Fruit fly (Drosophila melanogaster): ENCODE results near the gene tank.

Gene tank

dm6 chr2L:4801705-4802216 is 36.0 kb downstream of the tank start, which contains the start of gene slf:
Gene slf, minus strand, starts transcription at chr2L:4801923.
- TF ChIP-seq Ets98B (GFP tag; IDR thresholded peaks at IDR 0.05) (0 out of 2 replicates have a peak, but pooled peaks have one; percentile 23), CG9948 (tag; optimal IDR thresholded peaks at IDR 0.05) (no peak), CG32121 (GFP tag; IDR thresholded peaks at IDR 0.05) (no peak), CG12605 (GFP tag; IDR thresholded peaks at IDR 0.05) (no peak)

dm6 chr2L:4800033-4800432 is 37.8 kb downstream of the tank start:
- TF ChIP-seq Pif1A (GFP tag; optimal IDR thresholded peaks at IDR 0.05) (no peak), CG32121 (GFP tag; IDR thresholded peaks at IDR 0.05) (no peak), CG34367 (tag; optimal IDR thresholded peaks at IDR 0.05) (no peak), CG8159 (tag; optimal IDR thresholded peaks at IDR 0.05) (no peak), EcR (GFP tag; optimal IDR thresholded peaks at IDR 0.05) (peak; percentile 95)

DNA sequence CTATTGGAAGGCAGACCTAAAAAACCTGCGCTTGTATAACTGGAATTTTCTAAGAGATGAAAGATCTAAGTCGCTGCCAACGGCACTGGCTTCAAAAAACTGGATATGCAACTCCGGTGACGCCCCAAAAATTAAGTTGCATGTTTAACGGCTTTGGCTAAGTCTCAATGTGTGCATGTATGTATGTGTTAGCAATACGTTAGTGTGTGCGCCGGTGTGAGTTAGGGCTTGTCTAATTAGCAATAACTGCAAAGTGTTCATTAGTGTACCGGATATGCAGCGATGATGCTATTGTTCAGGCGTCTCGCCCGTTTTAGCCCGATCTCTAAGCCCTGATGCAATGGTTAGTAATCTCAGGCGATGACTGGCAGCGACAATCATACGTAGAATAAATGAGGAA is 38.9 kb downstream of the tank start:
- TF ChIP-seq CG13204 (GFP tag; optimal IDR thresholded peaks at IDR 0.05) (no peak), CG15710 (tag; optimal IDR thresholded peaks at IDR 0.05) (no peak), Pif1A (GFP tag; optimal IDR thresholded peaks at IDR 0.05) (no peak), Pif1B (GFP tag; optimal IDR thresholded peaks at IDR 0.05) (no peak), CG12605 (GFP tag; IDR thresholded peaks at IDR 0.05) (no peak), CG32121 (GFP tag; IDR thresholded peaks at IDR 0.05) (no peak), EcR (GFP tag; optimal IDR thresholded peaks at IDR 0.05) (no peak), CG4496 (GFP tag; IDR thresholded peaks at IDR 0.05) (no peak)

dm6 chr2L:4797643-4798042 is 40.2 kb downstream of the tank start:
- TF ChIP-seq CG14655 (GFP tag; optimal IDR thresholded peaks at IDR 0.05) (peak; percentile 89), CG9948 (tag; optimal IDR thresholded peaks at IDR 0.05) (peak; percentile 12), CG17806 (tag; optimal IDR thresholded peaks at IDR 0.05) (peak; percentile 50), D1 (tag; optimal IDR thresholded peaks at IDR 0.05) (no peak), fd96Ca (GFP tag; IDR thresholded peaks at IDR 0.05) (peak; percentile 89), Pif1B (GFP tag; optimal IDR thresholded peaks at IDR 0.05) (no peak), CG15710 (tag; optimal IDR thresholded peaks at IDR 0.05) (no peak), CG34367 (tag; optimal IDR thresholded peaks at IDR 0.05) (no peak), Ets98B (GFP tag; IDR thresholded peaks at IDR 0.05) (peak; percentile 87), CG10348 (GFP tag; IDR thresholded peaks at IDR 0.05) (no peak), gl (tag; optimal IDR thresholded peaks at IDR 0.05) (no peak), CG8159 (tag; optimal IDR thresholded peaks at IDR 0.05) (peak; percentile 50), rn (GFP tag; IDR thresholded peaks at IDR 0.05) (peak; percentile 67), CG8301 (tag; optimal IDR thresholded peaks at IDR 0.05) (peak; percentile 88), Pif1A (GFP tag; optimal IDR thresholded peaks at IDR 0.05) (peak; percentile 73), CG12605 (GFP tag; IDR thresholded peaks at IDR 0.05) (no peak), CG32121 (GFP tag; IDR thresholded peaks at IDR 0.05) (peak; percentile 55), CG4496 (GFP tag; IDR thresholded peaks at IDR 0.05) (peak; percentile 81), EcR (GFP tag; optimal IDR thresholded peaks at IDR 0.05) (no peak)

- TF ChIP-seq CG15710 (tag; optimal IDR thresholded peaks at IDR 0.05) (no peak), CG14655 (GFP tag; optimal IDR thresholded peaks at IDR 0.05) (no peak), CG8301 (tag; optimal IDR thresholded peaks at IDR 0.05) (no peak), Ets98B (GFP tag; IDR thresholded peaks at IDR 0.05) (no peak), CG32121 (GFP tag; IDR thresholded peaks at IDR 0.05) (no peak), gl (tag; optimal IDR thresholded peaks at IDR 0.05) (no peak), CG34367 (tag; optimal IDR thresholded peaks at IDR 0.05) (no peak)
These were observed 43.3 kb downstream of the tank start, which contains the start of gene CG3294 for dm6 chr2L:4794524-4794804. Gene CG3294, plus strand, starts transcription at chr2L:4794549.

DNA sequence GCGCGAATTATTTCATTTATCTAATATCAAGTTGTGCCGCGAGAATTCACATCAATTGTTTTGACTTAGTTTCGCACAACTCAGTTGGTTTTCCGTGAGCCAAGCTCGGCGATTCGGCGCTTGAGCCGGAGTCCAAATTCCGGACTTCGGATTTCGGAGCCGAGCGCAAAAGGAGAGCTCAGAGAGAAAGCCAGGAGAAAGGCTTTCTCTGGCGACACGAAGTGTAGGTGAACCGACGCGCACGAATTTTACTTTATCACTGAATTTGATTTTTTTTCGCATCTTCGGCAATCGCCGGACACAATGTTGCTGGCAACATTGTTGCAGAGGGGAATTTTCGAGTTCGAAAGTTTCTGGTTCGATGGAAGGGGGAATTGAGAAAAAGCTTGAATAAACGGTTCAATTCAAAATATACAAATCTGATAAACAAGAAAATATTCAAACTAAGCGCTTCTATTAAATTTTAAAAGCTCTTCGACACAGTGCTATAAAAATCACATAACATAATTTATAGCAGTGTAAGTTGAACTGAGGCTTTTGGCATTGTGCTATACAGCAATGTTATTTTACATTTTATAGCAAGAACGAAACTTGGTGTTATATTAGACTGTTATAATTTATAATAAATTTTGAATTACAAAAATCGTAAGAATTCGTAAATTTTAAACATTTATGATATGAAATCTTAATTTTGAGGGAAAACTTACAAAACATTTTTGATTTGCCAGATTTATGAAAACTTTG is 43.8 kb downstream of the tank start, which contains the start of gene fipi:
TSS of gene fipi (minus strand) at position 265 of the 744 bp plus-strand sequence.
- no peak for TF ChIP-seq CG32121 (GFP tag; IDR thresholded peaks at IDR 0.05)
- no peak for TF ChIP-seq CG9948 (tag; optimal IDR thresholded peaks at IDR 0.05)
- TF ChIP-seq D1 (tag; optimal IDR thresholded peaks at IDR 0.05) = no peak
- no peak for TF ChIP-seq CG15710 (tag; optimal IDR thresholded peaks at IDR 0.05)
- no peak for TF ChIP-seq CG13204 (GFP tag; optimal IDR thresholded peaks at IDR 0.05)
- no peak; the same call in 1 of the 2 replicates for TF ChIP-seq CG12605 (GFP tag; IDR thresholded peaks at IDR 0.05)
- no peak for TF ChIP-seq CG14655 (GFP tag; optimal IDR thresholded peaks at IDR 0.05)
- no peak for TF ChIP-seq rn (GFP tag; IDR thresholded peaks at IDR 0.05)
- no peak for TF ChIP-seq CG8301 (tag; optimal IDR thresholded peaks at IDR 0.05)
- no peak for TF ChIP-seq Pif1A (GFP tag; optimal IDR thresholded peaks at IDR 0.05)
- TF ChIP-seq CG8159 (tag; optimal IDR thresholded peaks at IDR 0.05) = no peak
- no peak for TF ChIP-seq Pif1B (GFP tag; optimal IDR thresholded peaks at IDR 0.05)
- no peak for TF ChIP-seq EcR (GFP tag; optimal IDR thresholded peaks at IDR 0.05)
- TF ChIP-seq Snoo (tag; optimal IDR thresholded peaks at IDR 0.05) = no peak
- TF ChIP-seq CG17806 (tag; optimal IDR thresholded peaks at IDR 0.05) = no peak
- no peak for TF ChIP-seq CG10348 (GFP tag; IDR thresholded peaks at IDR 0.05)
- TF ChIP-seq fd96Ca (GFP tag; IDR thresholded peaks at IDR 0.05) = no peak
